Worm (Caenorhabditis elegans): Measurements from ENCODE around the gene hacd-1.

DNA sequence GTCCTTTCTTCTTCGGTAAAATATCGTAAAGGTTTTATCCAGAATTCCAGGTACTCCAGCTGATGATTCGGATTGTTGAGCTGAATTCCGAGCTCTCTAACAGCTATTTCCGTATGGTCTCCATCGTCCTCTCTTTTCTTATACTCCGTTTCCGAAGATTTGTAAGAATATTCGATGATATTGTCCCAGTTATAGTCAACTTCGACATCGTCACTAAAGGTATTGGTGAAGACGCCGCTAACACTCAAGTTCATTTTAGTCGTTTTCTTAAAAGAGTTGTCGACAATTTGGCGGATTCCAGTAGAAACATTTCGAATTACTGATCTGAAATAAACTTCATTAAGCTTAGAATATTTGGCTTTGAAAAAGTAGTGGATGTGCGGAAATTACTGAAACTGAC lies 25.1 kb upstream of the hacd-1 start:
- TF ChIP-seq nhr-6 (tag; optimal IDR thresholded peaks at IDR 0.05), result no peak
- TF ChIP-seq ceh-16 (tag; optimal IDR thresholded peaks at IDR 0.05), result no peak
- no peak for TF ChIP-seq mab-5 (tag; optimal IDR thresholded peaks at IDR 0.05)
- TF ChIP-seq unc-62 (GFP tag; optimal IDR thresholded peaks at IDR 0.05), result no peak
- TF ChIP-seq unc-39 (tag; optimal IDR thresholded peaks at IDR 0.05), result no peak
- no peak for TF ChIP-seq unc-55 (GFP tag; optimal IDR thresholded peaks at IDR 0.05)

Measured in whole organism, L2 larva.